Fruit fly (Drosophila melanogaster) whole organism, embryonic: ENCODE data around the gene Kah.

Source experiments
- ATbp ChIP-seq: fragments of 200-800 bp; sonication (Bioruptor generic); optimal IDR thresholded peaks from 2 replicates; lab custom pipeline; 2017; ENCODE audit warnings: missing biosample characterization, mild to moderate bottlenecking, missing genetic modification characterization, missing genetic modification reagents
- Atf-2 ChIP-seq: fragments of 200-800 bp; sonication (Bioruptor generic); optimal IDR thresholded peaks from 2 replicates; lab custom pipeline; 2016; ENCODE audit warnings: missing biosample characterization, missing genetic modification characterization
- CG11398 ChIP-seq: fragments of 200-800 bp; sonication (Bioruptor generic); optimal IDR thresholded peaks from 2 replicates; lab custom pipeline; 2016; ENCODE audit warnings: missing biosample characterization, missing genetic modification characterization
- CG11504 ChIP-seq: fragments of 200-800 bp; sonication (Bioruptor generic); optimal IDR thresholded peaks from 3 replicates; lab custom pipeline; 2019; ENCODE audit warnings: missing biosample characterization, mild to moderate bottlenecking, missing genetic modification characterization, moderate library complexity
- CG12391 ChIP-seq: fragments of 200-800 bp; sonication (Bioruptor generic); optimal IDR thresholded peaks from 3 replicates; lab custom pipeline; 2018; ENCODE audit warnings: missing biosample characterization, mild to moderate bottlenecking, missing genetic modification characterization, moderate library complexity
- CG12744 ChIP-seq: fragments of 200-800 bp; sonication (Bioruptor generic); optimal IDR thresholded peaks from 2 replicates; lab custom pipeline; 2016; ENCODE audit warnings: missing biosample characterization, missing genetic modification characterization
- CG14014 ChIP-seq: fragments of 200-800 bp; sonication (Bioruptor generic); IDR thresholded peaks from 2 replicates; pipeline ENCODE4 v1.3.6; 2022; ENCODE audit warnings: missing biosample characterization, missing genetic modification characterization
- CG1529 ChIP-seq: fragments of 200-800 bp; sonication (Bioruptor generic); optimal IDR thresholded peaks from 3 replicates; lab custom pipeline; 2018; ENCODE audit warnings: missing biosample characterization, missing genetic modification characterization
- CG16815 ChIP-seq: fragments of 200-800 bp; sonication (Bioruptor generic); optimal IDR thresholded peaks from 3 replicates; lab custom pipeline; 2017; ENCODE audit warnings: missing biosample characterization, mild to moderate bottlenecking, missing genetic modification characterization
- CG17359 ChIP-seq: fragments of 200-800 bp; sonication (Bioruptor generic); optimal IDR thresholded peaks from 3 replicates; lab custom pipeline; 2018; ENCODE audit warnings: missing biosample characterization, mild to moderate bottlenecking, missing genetic modification characterization, moderate library complexity
- CG31365 ChIP-seq: fragments of 200-800 bp; sonication (Bioruptor generic); optimal IDR thresholded peaks from 2 replicates; lab custom pipeline; 2018; ENCODE audit warnings: missing biosample characterization, mild to moderate bottlenecking, missing genetic modification characterization
- CG3163 ChIP-seq: fragments of 200-800 bp; sonication (Bioruptor generic); optimal IDR thresholded peaks from 3 replicates; lab custom pipeline; 2016; ENCODE audit warnings: missing biosample characterization, missing genetic modification characterization
- CG6254 ChIP-seq: fragments of 200-800 bp; sonication (Bioruptor generic); optimal IDR thresholded peaks from 3 replicates; lab custom pipeline; 2017; ENCODE audit warnings: mild to moderate bottlenecking, missing biosample characterization, missing genetic modification reagents, missing genetic modification characterization
- CG6813 ChIP-seq: fragments of 200-800 bp; sonication (Bioruptor generic); optimal IDR thresholded peaks from 2 replicates; lab custom pipeline; 2017; ENCODE audit warnings: missing biosample characterization, missing genetic modification characterization, mild to moderate bottlenecking, moderate library complexity, missing genetic modification reagents
- CkIIα-i1 ChIP-seq: fragments of 200-800 bp; sonication (Bioruptor generic); IDR thresholded peaks from 2 replicates; pipeline ENCODE4 v1.3.6; 2022; ENCODE audit warnings: missing biosample characterization, missing genetic modification characterization
- Dek ChIP-seq: fragments of 200-800 bp; sonication (Bioruptor generic); optimal IDR thresholded peaks from 3 replicates; lab custom pipeline; 2019; ENCODE audit warnings: missing biosample characterization, mild to moderate bottlenecking, missing genetic modification characterization, moderate library complexity
- Ets65A ChIP-seq: fragments of 200-800 bp; sonication (Bioruptor generic); peaks from one replicate; lab custom pipeline; 2016; ENCODE audit warnings: missing biosample characterization, missing genetic modification characterization
- Ets97D ChIP-seq: fragments of 200-800 bp; sonication (Bioruptor generic); optimal IDR thresholded peaks from 3 replicates; lab custom pipeline; 2016; ENCODE audit warnings: missing biosample characterization, missing genetic modification characterization
- Hr3 ChIP-seq: fragments of 200-800 bp; sonication (Bioruptor generic); optimal IDR thresholded peaks from 3 replicates; lab custom pipeline; 2016; ENCODE audit warnings: missing biosample characterization, missing genetic modification characterization
- Mad ChIP-seq: fragments of 200-800 bp; sonication (Bioruptor generic); optimal IDR thresholded peaks from 2 replicates; lab custom pipeline; 2016; ENCODE audit warnings: missing biosample characterization, missing genetic modification characterization
- Myb ChIP-seq: fragments of 200-800 bp; sonication (Bioruptor generic); optimal IDR thresholded peaks from 2 replicates; lab custom pipeline; 2016; ENCODE audit warnings: missing biosample characterization, missing genetic modification characterization
- Neu2 ChIP-seq: fragments of 200-800 bp; sonication (Bioruptor generic); optimal IDR thresholded peaks from 3 replicates; lab custom pipeline; 2016; ENCODE audit warnings: missing biosample characterization, missing genetic modification characterization, borderline replicate concordance
- Nf-YC ChIP-seq: fragments of 200-800 bp; optimal IDR thresholded peaks from 3 replicates; lab custom pipeline; 2019; ENCODE audit warnings: missing biosample characterization, mild to moderate bottlenecking, missing genetic modification characterization, moderate library complexity
- Side ChIP-seq: fragments of 200-800 bp; sonication (Bioruptor generic); optimal IDR thresholded peaks from 2 replicates; lab custom pipeline; 2016; ENCODE audit warnings: missing biosample characterization, missing genetic modification characterization
- Spps ChIP-seq: fragments of 200-800 bp; sonication (Bioruptor generic); optimal IDR thresholded peaks from 2 replicates; lab custom pipeline; 2018; ENCODE audit warnings: missing biosample characterization, mild to moderate bottlenecking, missing genetic modification characterization
- Sry-δ ChIP-seq: fragments of 200-800 bp; sonication (Bioruptor generic); optimal IDR thresholded peaks from 2 replicates; lab custom pipeline; 2016; ENCODE audit warnings: missing biosample characterization, missing genetic modification characterization
- Stat92E ChIP-seq, 3 experiments: fragments of >200 bp in 2 of 3; fragments of 200-800 bp in 1 of 3; sonication (Bioruptor generic) in 1 of 3; optimal IDR thresholded peaks; 2 replicates each; lab custom pipeline; 2017 to 2019; ENCODE audit warnings: missing biosample characterization in 3 of 3, missing genetic modification characterization in 3 of 3, mild to moderate bottlenecking in 1 of 3, moderate library complexity in 1 of 3
- ap ChIP-seq: fragments of 200-800 bp; sonication (Bioruptor generic); IDR thresholded peaks from 2 replicates; pipeline ENCODE4 v1.3.6; 2022; ENCODE audit warnings: missing biosample characterization, missing genetic modification characterization
- ash1 ChIP-seq: fragments of 200-800 bp; sonication (Bioruptor generic); optimal IDR thresholded peaks from 2 replicates; lab custom pipeline; 2018; ENCODE audit warnings: missing biosample characterization, mild to moderate bottlenecking, missing genetic modification characterization
- chn ChIP-seq: fragments of 200-800 bp; sonication (Bioruptor generic); optimal IDR thresholded peaks from 2 replicates; lab custom pipeline; 2016; ENCODE audit warnings: missing biosample characterization, missing genetic modification characterization
- ems ChIP-seq: fragments of 200-800 bp; sonication (Bioruptor generic); optimal IDR thresholded peaks from 3 replicates; lab custom pipeline; 2016; ENCODE audit warnings: missing biosample characterization, missing genetic modification characterization
- fd96Cb ChIP-seq: fragments of 200-800 bp; sonication (Bioruptor generic); optimal IDR thresholded peaks from 2 replicates; lab custom pipeline; 2018; ENCODE audit warnings: missing biosample characterization, mild to moderate bottlenecking, missing genetic modification characterization, moderate library complexity
- grn ChIP-seq: fragments of 200-800 bp; sonication (Bioruptor generic); optimal IDR thresholded peaks from 3 replicates; lab custom pipeline; 2017; ENCODE audit warnings: missing biosample characterization, missing genetic modification characterization
- gro ChIP-seq: fragments of 200-800 bp; sonication (Bioruptor generic); optimal IDR thresholded peaks from 2 replicates; lab custom pipeline; 2016; ENCODE audit warnings: missing biosample characterization, missing genetic modification characterization
- hth ChIP-seq: fragments of >200 bp; optimal IDR thresholded peaks from 2 replicates; lab custom pipeline; 2017; ENCODE audit warnings: inconsistent platforms
- ind ChIP-seq: fragments of 200-800 bp; sonication (Bioruptor generic); optimal IDR thresholded peaks from 3 replicates; lab custom pipeline; 2016; ENCODE audit warnings: missing biosample characterization, missing genetic modification characterization
- insv ChIP-seq, 2 experiments: fragments of 200-800 bp; sonication (Bioruptor generic); optimal IDR thresholded peaks; 3 replicates each; lab custom pipeline; 2016 to 2018; ENCODE audit warnings: missing biosample characterization in 2 of 2, missing genetic modification characterization in 2 of 2
- knrl ChIP-seq: fragments of 200-800 bp; sonication (Bioruptor generic); IDR thresholded peaks from 3 replicates; pipeline ENCODE4 v1.3.6; 2022; ENCODE audit warnings: missing biosample characterization, missing genetic modification characterization; ENCODE audit not compliant: partially characterized antibody
- lola ChIP-seq, 3 experiments: fragments of >200 bp in 2 of 3; fragments of 200-800 bp in 1 of 3; sonication (Bioruptor generic) in 1 of 3; optimal IDR thresholded peaks; 2 replicates each; lab custom pipeline; 2017 to 2019; ENCODE audit warnings: missing biosample characterization in 3 of 3, missing genetic modification characterization in 3 of 3, mild to moderate bottlenecking in 1 of 3, moderate library complexity in 1 of 3
- otp ChIP-seq: fragments of 200-800 bp; sonication (Bioruptor generic); IDR thresholded peaks from 3 replicates; pipeline ENCODE4, ENCODE4 v1.3.6; 2022; ENCODE audit warnings: missing biosample characterization, missing genetic modification characterization
- pho ChIP-seq: fragments of 200-800 bp; sonication (Bioruptor generic); optimal IDR thresholded peaks from 2 replicates; lab custom pipeline; 2016; ENCODE audit warnings: missing biosample characterization, missing genetic modification characterization
- ranshi ChIP-seq: fragments of 200-800 bp; sonication (Bioruptor generic); IDR thresholded peaks from 2 replicates; pipeline ENCODE4 v1.3.6; 2022; ENCODE audit warnings: missing biosample characterization, missing genetic modification characterization
- sd ChIP-seq: fragments of 200-800 bp; sonication (Bioruptor generic); optimal IDR thresholded peaks from 3 replicates; lab custom pipeline; 2018; ENCODE audit warnings: missing biosample characterization, mild to moderate bottlenecking, missing genetic modification characterization, moderate library complexity
- ssp ChIP-seq: fragments of 200-800 bp; sonication (Bioruptor generic); IDR thresholded peaks from 2 replicates; pipeline ENCODE4 v1.3.6; 2022; ENCODE audit warnings: missing biosample characterization, missing genetic modification characterization
- tll ChIP-seq, 2 experiments: fragments of 200-800 bp in 1 of 2; fragments of >200 bp in 1 of 2; sonication (Bioruptor generic) in 1 of 2; optimal IDR thresholded peaks; 2 replicates each; lab custom pipeline; 2017 to 2019; ENCODE audit warnings: missing biosample characterization in 2 of 2, missing genetic modification characterization in 2 of 2, mild to moderate bottlenecking in 1 of 2, moderate library complexity in 1 of 2
- tup ChIP-seq: fragments of 200-800 bp; sonication (Bioruptor generic); optimal IDR thresholded peaks from 2 replicates; lab custom pipeline; 2016; ENCODE audit warnings: missing biosample characterization, mild to moderate bottlenecking, missing genetic modification characterization, moderate library complexity
- tx ChIP-seq: fragments of 200-800 bp; sonication (Bioruptor generic); optimal IDR thresholded peaks from 2 replicates; lab custom pipeline; 2016; ENCODE audit warnings: missing biosample characterization, missing genetic modification characterization
- unc-4 ChIP-seq: fragments of 200-800 bp; sonication (Bioruptor generic); IDR thresholded peaks from 2 replicates; pipeline ENCODE4 v1.3.6; 2022; ENCODE audit warnings: missing biosample characterization, missing genetic modification characterization; ENCODE audit not compliant: partially characterized antibody
- z ChIP-seq: fragments of 200-800 bp; sonication (Bioruptor generic); IDR thresholded peaks from 3 replicates; pipeline ENCODE4 v1.3.6; 2022; ENCODE audit warnings: missing biosample characterization, missing genetic modification characterization

Gene Kah

DNA sequence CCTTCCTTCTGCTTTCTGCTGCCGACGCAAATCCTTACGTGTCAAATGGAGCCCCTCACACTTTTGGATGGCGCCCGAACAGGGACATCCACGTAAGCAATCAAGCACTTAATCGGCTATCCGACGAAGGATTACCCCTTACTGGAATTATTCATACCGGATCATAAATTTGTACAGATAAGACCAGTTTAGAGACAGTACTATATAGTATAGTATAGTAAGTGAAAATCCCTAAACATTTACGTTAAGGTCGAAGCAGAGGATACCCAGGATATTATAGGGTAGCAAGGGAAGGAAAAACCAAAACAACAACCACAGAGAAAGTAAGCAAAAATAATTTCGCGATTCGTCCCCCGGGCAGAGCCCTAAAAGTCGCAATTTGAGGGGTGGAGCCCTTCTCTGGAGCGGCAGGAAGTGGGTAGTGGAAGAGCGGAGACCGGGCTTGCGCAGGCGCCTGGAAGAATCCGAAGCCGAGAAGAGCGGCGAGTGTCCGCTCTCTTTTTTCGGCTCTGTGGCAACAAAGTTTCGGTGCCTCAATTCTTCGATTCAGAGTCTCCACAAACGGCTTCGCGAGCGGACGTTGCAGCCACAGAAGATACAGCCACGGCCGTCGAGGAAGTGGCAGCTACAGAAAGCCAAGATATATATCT lies 43.4 kb downstream of the Kah start (continued):
- TF ChIP-seq CG12391 (tag; lab: Kevin White, UChicago) (peak; percentile 53), CG31365 (peak; percentile 28), Hr3 (GFP tag; lab: Kevin White, UChicago) (peak; percentile 12), unc-4 (GFP tag; lab: Robert Waterston, UW) (no peak), CkIIα-i1 (GFP tag; lab: Robert Waterston, UW) (no peak), tll (GFP tag; optimal IDR thresholded peaks at IDR 0.05; lab: Kevin White, UChicago) (no peak), gro (GFP tag; lab: Kevin White, UChicago) (peak; percentile 87), chn (GFP tag; lab: Kevin White, UChicago) (peak; percentile 62), Side (GFP tag; lab: Kevin White, UChicago) (peak; percentile 60), Sry-δ (GFP tag; lab: Kevin White, UChicago) (peak; percentile 17), ind (GFP tag; lab: Kevin White, UChicago) (peak; percentile 66), ssp (GFP tag; lab: Robert Waterston, UW) (peak; percentile 48), tup (GFP tag; lab: Kevin White, UChicago) (peak; percentile 37), CG16815 (GFP tag; lab: Kevin White, UChicago) (peak; percentile 33), ash1 (peak; percentile 37), Ets97D (GFP tag; lab: Kevin White, UChicago) (peak; percentile 24), sd (peak; percentile 24), Atf-2 (GFP tag; lab: Kevin White, UChicago) (peak; percentile 37), ap (GFP tag; lab: Robert Waterston, UW) (peak; percentile 22; the same call in 1 of the 2 replicates), fd96Cb (peak; percentile 37), hth (no peak), pho (peak; percentile 76), CG6813 (GFP tag; lab: Kevin White, UChicago) (peak; percentile 68), z (GFP tag; lab: Robert Waterston, UW) (no peak), Dek (tag; lab: Kevin White, UChicago) (peak; percentile 74), CG3163 (GFP tag; lab: Kevin White, UChicago) (peak; percentile 47), Nf-YC (no peak), CG1529 (no peak), Spps (tag; lab: Kevin White, UChicago) (no peak), insv (GFP tag; optimal IDR thresholded peaks at IDR 0.05; lab: Kevin White, UChicago) (no peak), lola (GFP tag; optimal IDR thresholded peaks at IDR 0.05; lab: Kevin White, UChicago) (no peak), ATbp (GFP tag; lab: Kevin White, UChicago) (no peak), CG12744 (GFP tag; lab: Kevin White, UChicago) (peak; percentile 60), Stat92E (GFP tag; optimal IDR thresholded peaks at IDR 0.05; lab: Kevin White, UChicago) (no peak), CG17359 (tag; lab: Kevin White, UChicago) (peak; percentile 61), Mad (GFP tag; lab: Kevin White, UChicago) (peak; percentile 57), CG6254 (peak; percentile 5), Ets65A (GFP tag; lab: Kevin White, UChicago) (peak; percentile 95), CG11398 (GFP tag; lab: Kevin White, UChicago) (peak; percentile 41), otp (0 out of 3 replicates have a peak, but pooled peaks have one; percentile 14), tx (GFP tag; lab: Kevin White, UChicago) (peak; percentile 33), CG14014 (GFP tag; lab: Robert Waterston, UW) (peak; percentile 77), ems (peak; percentile 70), grn (no peak), Myb (GFP tag; lab: Kevin White, UChicago) (peak; percentile 42), ranshi (GFP tag; lab: Robert Waterston, UW) (peak; percentile 73), CG11504 (tag; lab: Kevin White, UChicago) (peak; percentile 68), knrl (GFP tag; lab: Robert Waterston, UW) (no peak), Neu2 (GFP tag; lab: Kevin White, UChicago) (no peak)
